Fruit fly (Drosophila melanogaster): ENCODE data around the gene CG6184.

The CG6184 gene

DNA sequence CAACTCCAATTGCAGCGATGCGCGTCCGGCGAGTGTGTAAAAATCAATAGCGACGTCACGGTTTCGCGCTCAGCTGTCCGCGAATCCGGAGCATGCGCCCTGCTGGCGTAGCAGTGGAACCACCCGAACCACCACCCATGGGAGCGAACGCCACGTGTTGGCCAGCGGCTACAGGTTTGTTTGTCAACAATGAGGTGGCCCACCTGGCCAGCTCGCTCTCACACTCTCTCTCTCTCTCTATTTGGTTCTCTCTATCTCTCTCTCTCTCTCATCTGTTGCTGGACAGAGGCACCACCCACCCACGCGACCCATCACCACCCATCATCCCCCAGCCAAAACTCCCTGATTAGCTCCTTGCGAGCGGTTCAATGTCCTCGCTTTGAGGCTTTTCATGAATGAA lies 1.2 kb downstream of the CG6184 start:
- TF ChIP-seq CG10321 (GFP tag; IDR thresholded peaks at IDR 0.05) (0 out of 2 replicates have a peak, but pooled peaks have one; percentile 13), CG34224 (GFP tag; IDR thresholded peaks at IDR 0.05; ENCODE audit: partially characterized antibody) (peak; percentile 45; the same call in 2 of the 3 replicates), Atf-2 (GFP tag; optimal IDR thresholded peaks at IDR 0.05) (no peak), pfk (GFP tag; optimal IDR thresholded peaks at IDR 0.05) (no peak), Bgb (GFP tag; IDR thresholded peaks at IDR 0.05; ENCODE audit: partially characterized antibody) (peak; percentile 11; the same call in 1 of the 2 replicates), vvl (GFP tag; IDR thresholded peaks at IDR 0.05) (no peak), CG15514 (GFP tag; optimal IDR thresholded peaks at IDR 0.05) (peak; percentile 66), CG8281 (tag; optimal IDR thresholded peaks at IDR 0.05) (no peak), CG18599 (GFP tag; optimal IDR thresholded peaks at IDR 0.05) (no peak), CG12071 (GFP tag; optimal IDR thresholded peaks at IDR 0.05) (no peak), CG1832 (GFP tag; optimal IDR thresholded peaks at IDR 0.05) (peak; percentile 46), Ets65A (GFP tag) (peak; percentile 6), Trl (optimal IDR thresholded peaks at IDR 0.05) (peak; percentile 51 to 72), Trl (GFP tag; optimal IDR thresholded peaks at IDR 0.05) (no peak), sr (GFP tag; IDR thresholded peaks at IDR 0.05) (0 out of 3 replicates have a peak, but pooled peaks have one; percentile 6), CG34422 (GFP tag; IDR thresholded peaks at IDR 0.05) (peak; percentile 78; the same call in 2 of the 3 replicates), unc-4 (GFP tag; IDR thresholded peaks at IDR 0.05; ENCODE audit: partially characterized antibody) (peak; percentile 25; the same call in 1 of the 2 replicates), CG4360 (GFP tag; IDR thresholded peaks at IDR 0.05) (no peak), cas (GFP tag; IDR thresholded peaks at IDR 0.05) (no peak), sens-2 (GFP tag; IDR thresholded peaks at IDR 0.05) (no peak), usp (GFP tag; optimal IDR thresholded peaks at IDR 0.05) (no peak), CG8924 (tag; optimal IDR thresholded peaks at IDR 0.05) (no peak), onecut (GFP tag; IDR thresholded peaks at IDR 0.05) (peak; percentile 99), CG12155 (GFP tag; optimal IDR thresholded peaks at IDR 0.05) (no peak), ewg (GFP tag; optimal IDR thresholded peaks at IDR 0.05) (peak; percentile 95), seq (GFP tag; IDR thresholded peaks at IDR 0.05) (peak; percentile 73; the same call in 1 of the 2 replicates), Hr78 (GFP tag; optimal IDR thresholded peaks at IDR 0.05) (no peak), hbn (GFP tag; IDR thresholded peaks at IDR 0.05; ENCODE audit: partially characterized antibody) (0 out of 2 replicates have a peak, but pooled peaks have one; percentile 25), kah (GFP tag; optimal IDR thresholded peaks at IDR 0.05) (peak; percentile 0), scrt (GFP tag; optimal IDR thresholded peaks at IDR 0.05) (peak; percentile 99), crp (GFP tag; optimal IDR thresholded peaks at IDR 0.05) (peak in 1 of 2 experiments; percentile 57), CG8478 (optimal IDR thresholded peaks at IDR 0.05) (peak; percentile 56), Hey (tag; optimal IDR thresholded peaks at IDR 0.05) (peak; percentile 44), MBD-R2 (GFP tag; IDR thresholded peaks at IDR 0.05) (peak; percentile 71)

DNA sequence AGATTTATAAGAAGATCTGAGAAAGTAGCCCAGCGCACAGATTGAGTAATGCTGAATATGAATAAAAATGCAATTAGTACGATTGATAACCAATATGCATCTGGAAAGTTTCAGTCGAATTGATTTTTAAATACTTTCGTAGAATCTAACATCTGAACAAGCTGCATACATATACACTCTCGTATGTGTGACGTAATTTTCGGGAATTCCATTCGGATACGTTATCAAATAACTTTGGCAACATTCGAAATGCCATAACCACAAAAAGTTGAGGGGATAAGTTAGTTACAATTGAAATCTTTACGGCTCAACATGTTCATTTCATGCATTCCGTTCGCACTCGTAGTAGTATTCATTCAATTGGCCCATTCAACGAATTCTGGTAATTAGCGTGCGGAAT lies 6.9 kb downstream of the CG6184 start, which contains the start of gene CG31219:
TSS of gene CG31219 (plus strand) at position 301 of the 400 bp plus-strand sequence.
- no peak for TF ChIP-seq CG12659 (GFP tag; optimal IDR thresholded peaks at IDR 0.05)
- no peak for TF ChIP-seq nau (GFP tag; optimal IDR thresholded peaks at IDR 0.05)
- TF ChIP-seq CG2116 (GFP tag; optimal IDR thresholded peaks at IDR 0.05), result no peak
- no peak for TF ChIP-seq crp (GFP tag; optimal IDR thresholded peaks at IDR 0.05)
- no peak for TF ChIP-seq Atf3 (GFP tag; optimal IDR thresholded peaks at IDR 0.05)
- no peak for TF ChIP-seq Hmr (GFP tag; optimal IDR thresholded peaks at IDR 0.05)
- TF ChIP-seq CG14014 (GFP tag; IDR thresholded peaks at IDR 0.05), result no peak
- no peak for TF ChIP-seq Hsf (GFP tag; optimal IDR thresholded peaks at IDR 0.05)
- no peak for TF ChIP-seq CG7745 (tag; optimal IDR thresholded peaks at IDR 0.05)
- TF ChIP-seq Hand (GFP tag; optimal IDR thresholded peaks at IDR 0.05), result no peak
- no peak for TF ChIP-seq CG2678 (tag; optimal IDR thresholded peaks at IDR 0.05)
- TF ChIP-seq exex (tag; optimal IDR thresholded peaks at IDR 0.05), result no peak
- TF ChIP-seq scrt (GFP tag; optimal IDR thresholded peaks at IDR 0.05), result no peak
- TF ChIP-seq sim (GFP tag; IDR thresholded peaks at IDR 0.05), result no peak
- no peak for TF ChIP-seq CG12219 (GFP tag; optimal IDR thresholded peaks at IDR 0.05)
- TF ChIP-seq amos (GFP tag; IDR thresholded peaks at IDR 0.05; ENCODE audit: partially characterized antibody), result no peak
- TF ChIP-seq MTF-1 (GFP tag; optimal IDR thresholded peaks at IDR 0.05; ENCODE audit: borderline replicate concordance), result no peak
